Fruit fly (Drosophila melanogaster) S2 (cell line): Measurements from ENCODE around the gene AstA-R1.

Experiments
- CG8478 ChIP-seq: fragments of >200 bp; optimal IDR thresholded peaks from 2 replicates; lab custom pipeline; 2018
- CTCF ChIP-seq, 2 experiments: fragments of >200 bp; optimal IDR thresholded peaks; 2 replicates each; lab custom pipeline; 2018

DNA sequence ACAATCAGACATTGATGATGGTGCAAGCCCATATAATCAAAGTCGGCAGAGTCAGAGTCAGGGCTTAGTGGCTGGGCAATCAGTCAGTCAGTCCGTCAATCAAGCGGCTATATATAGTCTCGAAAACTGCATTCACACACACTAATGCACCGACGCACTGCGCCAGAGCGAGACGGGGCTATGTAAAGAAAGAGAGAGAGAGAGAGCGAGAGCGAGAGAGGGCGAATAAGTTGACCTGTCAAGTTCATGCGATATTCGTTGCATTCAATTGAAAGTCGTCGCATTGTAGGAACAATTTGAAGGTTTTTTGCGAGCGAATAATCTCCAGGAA, 108.1 kb downstream of the AstA-R1 start:
- TF ChIP-seq CTCF (optimal IDR thresholded peaks at IDR 0.05; lab: Kevin White, UChicago) (no peak), CG8478 (no peak)
